Worm (Caenorhabditis elegans) whole organism, L1 larva: Measurements from ENCODE around the gene srh-7.

ENCODE experiments used
- C16A3.4 ChIP-seq: fragments of 150-350 bp; optimal IDR thresholded peaks from 2 replicates; lab custom pipeline; 2014; ENCODE audit warnings: missing biosample characterization, missing genetic modification characterization
- Y116A8C.19 ChIP-seq: sonication (generic microtip); optimal IDR thresholded peaks from 2 replicates; lab custom pipeline; 2016; ENCODE audit warnings: missing compliant biosample characterization, missing genetic modification characterization, borderline replicate concordance
- alr-1 ChIP-seq: fragments of 200-800 bp; sonication (Bioruptor generic); optimal IDR thresholded peaks from 2 replicates; lab custom pipeline; 2018; ENCODE audit warnings: borderline replicate concordance, mild to moderate bottlenecking, missing genetic modification characterization, missing compliant biosample characterization
- aly-2 ChIP-seq: fragments of 150-350 bp; optimal IDR thresholded peaks from 2 replicates; lab custom pipeline; 2014; ENCODE audit warnings: missing biosample characterization, missing genetic modification characterization
- ama-1 ChIP-seq: fragments of 150-350 bp; optimal IDR thresholded peaks from 2 replicates; lab custom pipeline; 2014
- ceh-8 ChIP-seq: fragments of 200-800 bp; sonication (Bioruptor generic); optimal IDR thresholded peaks from 2 replicates; lab custom pipeline; 2018; ENCODE audit warnings: mild to moderate bottlenecking, missing genetic modification characterization, moderate library complexity, missing compliant biosample characterization
- dpl-1 ChIP-seq, 3 experiments: fragments of 150-350 bp in 2 of 3; sonication (generic microtip) in 1 of 3; optimal IDR thresholded peaks; 2 replicates each; lab custom pipeline; 2014 to 2017; ENCODE audit warnings: missing biosample characterization in 3 of 3, missing genetic modification characterization in 3 of 3, missing genetic modification reagents in 3 of 3
- dsc-1 ChIP-seq: sonication (generic microtip); optimal IDR thresholded peaks from 2 replicates; lab custom pipeline; 2016; ENCODE audit warnings: mild to moderate bottlenecking, missing genetic modification characterization, missing compliant biosample characterization
- efl-1 ChIP-seq, 4 experiments: fragments of 150-350 bp; optimal IDR thresholded peaks in 3 of 4; peaks in 1 of 4; 1 replicate in 1 of 4; 2 replicates in 3 of 4; lab custom pipeline; 2014; ENCODE audit warnings: missing biosample characterization in 2 of 4, missing genetic modification characterization in 2 of 4, missing genetic modification reagents in 2 of 4
- efl-3 ChIP-seq: fragments of 200-800 bp; sonication (Bioruptor generic); optimal IDR thresholded peaks from 2 replicates; lab custom pipeline; 2018; ENCODE audit warnings: mild to moderate bottlenecking, missing genetic modification characterization, missing compliant biosample characterization
- egl-27 ChIP-seq, 2 experiments: fragments of 150-350 bp in 1 of 2; sonication (generic microtip); optimal IDR thresholded peaks; 3 replicates each; lab custom pipeline; 2017 to 2018; ENCODE audit warnings: missing biosample characterization in 2 of 2, missing genetic modification characterization in 2 of 2, missing genetic modification reagents in 2 of 2
- elt-2 ChIP-seq: sonication (generic microtip); optimal IDR thresholded peaks from 2 replicates; lab custom pipeline; 2016; ENCODE audit warnings: missing genetic modification characterization, mild to moderate bottlenecking, inconsistent platforms, missing compliant biosample characterization, missing genetic modification reagents
- elt-3 ChIP-seq, 6 experiments: fragments of 150-350 bp in 1 of 6; sonication (generic microtip); optimal IDR thresholded peaks; 2 replicates each; lab custom pipeline; 2017 to 2018; ENCODE audit warnings: missing biosample characterization in 6 of 6, missing genetic modification characterization in 6 of 6, inconsistent platforms in 1 of 6
- fkh-4 ChIP-seq: sonication (generic microtip); optimal IDR thresholded peaks from 2 replicates; lab custom pipeline; 2016; ENCODE audit warnings: missing compliant biosample characterization, missing genetic modification characterization, borderline replicate concordance
- fkh-8 ChIP-seq: sonication (generic microtip); optimal IDR thresholded peaks from 2 replicates; lab custom pipeline; 2016; ENCODE audit warnings: mild to moderate bottlenecking, missing genetic modification characterization, missing compliant biosample characterization
- grh-1 ChIP-seq: fragments of 200-800 bp; sonication (Bioruptor generic); IDR thresholded peaks from 2 replicates; pipeline ENCODE4 v1.3.6; 2022; ENCODE audit warnings: missing genetic modification reagents, missing genetic modification characterization, missing compliant biosample characterization
- hpl-2 ChIP-seq: fragments of 150-350 bp; optimal IDR thresholded peaks from 2 replicates; lab custom pipeline; 2014; ENCODE audit warnings: missing biosample characterization, missing genetic modification reagents, missing genetic modification characterization
- irx-1 ChIP-seq: sonication (generic microtip); optimal IDR thresholded peaks from 2 replicates; lab custom pipeline; 2016; ENCODE audit warnings: missing genetic modification characterization, missing compliant biosample characterization
- jun-1 ChIP-seq: fragments of 150-350 bp; optimal IDR thresholded peaks from 2 replicates; lab custom pipeline; 2014; ENCODE audit warnings: missing biosample characterization, missing genetic modification reagents, missing genetic modification characterization
- lin-13 ChIP-seq: fragments of 150-350 bp; optimal IDR thresholded peaks from 2 replicates; lab custom pipeline; 2014; ENCODE audit warnings: missing biosample characterization, missing genetic modification reagents, missing genetic modification characterization
- lin-14 ChIP-seq: fragments of 200-800 bp; sonication (Bioruptor generic); optimal IDR thresholded peaks from 2 replicates; lab custom pipeline; 2018; ENCODE audit warnings: mild to moderate bottlenecking, missing genetic modification characterization, moderate library complexity, missing compliant biosample characterization
- lin-35 ChIP-seq, 2 experiments: fragments of 150-350 bp; optimal IDR thresholded peaks; 2 replicates each; lab custom pipeline; 2014; ENCODE audit warnings: missing biosample characterization in 2 of 2, missing genetic modification characterization in 2 of 2, missing genetic modification reagents in 2 of 2
- mef-2 ChIP-seq: fragments of 150-350 bp; optimal IDR thresholded peaks from 2 replicates; lab custom pipeline; 2014; ENCODE audit warnings: missing biosample characterization, missing genetic modification characterization
- mep-1 ChIP-seq: fragments of 150-350 bp; optimal IDR thresholded peaks from 2 replicates; lab custom pipeline; 2014; ENCODE audit warnings: missing biosample characterization, missing genetic modification characterization
- nhr-11 ChIP-seq: fragments of 150-350 bp; optimal IDR thresholded peaks from 2 replicates; lab custom pipeline; 2014; ENCODE audit warnings: missing biosample characterization, missing genetic modification characterization
- nhr-20 ChIP-seq: sonication (generic microtip); optimal IDR thresholded peaks from 2 replicates; lab custom pipeline; 2016; ENCODE audit warnings: mild to moderate bottlenecking, missing genetic modification characterization, missing compliant biosample characterization
- nhr-28 ChIP-seq: fragments of 150-350 bp; optimal IDR thresholded peaks from 2 replicates; lab custom pipeline; 2014; ENCODE audit warnings: missing biosample characterization, missing genetic modification characterization
- nhr-71 ChIP-seq: sonication (generic microtip); optimal IDR thresholded peaks from 2 replicates; lab custom pipeline; 2016; ENCODE audit warnings: mild to moderate bottlenecking, missing genetic modification characterization, moderate library complexity, missing compliant biosample characterization
- nhr-77 ChIP-seq: fragments of 150-350 bp; optimal IDR thresholded peaks from 2 replicates; lab custom pipeline; 2014; ENCODE audit warnings: missing biosample characterization, missing genetic modification characterization
- nhr-85 ChIP-seq: sonication (generic microtip); peaks from one replicate; lab custom pipeline; 2016; ENCODE audit warnings: missing genetic modification characterization, inconsistent platforms, missing compliant biosample characterization
- nhr-90 ChIP-seq: sonication (generic microtip); optimal IDR thresholded peaks from 2 replicates; lab custom pipeline; 2016; ENCODE audit warnings: mild to moderate bottlenecking, missing genetic modification characterization, missing compliant biosample characterization; ENCODE audit not compliant: poor library complexity
- pag-3 ChIP-seq: sonication (generic microtip); optimal IDR thresholded peaks from 2 replicates; lab custom pipeline; 2017; ENCODE audit warnings: missing genetic modification characterization, mild to moderate bottlenecking, missing compliant biosample characterization, antibody characterized with exemption, borderline replicate concordance; ENCODE audit not compliant: insufficient read depth
- snu-23 ChIP-seq: sonication (generic microtip); optimal IDR thresholded peaks from 2 replicates; lab custom pipeline; 2016; ENCODE audit warnings: missing genetic modification characterization, missing compliant biosample characterization
- sptf-1 ChIP-seq: fragments of 150-350 bp; optimal IDR thresholded peaks from 2 replicates; lab custom pipeline; 2014; ENCODE audit warnings: missing biosample characterization, missing genetic modification characterization
- tlp-1 ChIP-seq: fragments of 150-350 bp; optimal IDR thresholded peaks from 2 replicates; lab custom pipeline; 2014; ENCODE audit warnings: missing biosample characterization, missing genetic modification characterization
- vab-15 ChIP-seq: sonication (generic microtip); optimal IDR thresholded peaks from 2 replicates; lab custom pipeline; 2017; ENCODE audit warnings: missing genotype, mild to moderate bottlenecking, missing genetic modification characterization, missing compliant biosample characterization
- xbp-1 ChIP-seq: sonication (generic microtip); optimal IDR thresholded peaks from 2 replicates; lab custom pipeline; 2016; ENCODE audit warnings: missing genetic modification characterization, missing compliant biosample characterization
- zag-1 ChIP-seq: fragments of 150-350 bp; optimal IDR thresholded peaks from 2 replicates; lab custom pipeline; 2014; ENCODE audit warnings: missing biosample characterization, missing genetic modification characterization
- zip-4 ChIP-seq: fragments of 200-800 bp; sonication (Bioruptor generic); optimal IDR thresholded peaks from 2 replicates; lab custom pipeline; 2018; ENCODE audit warnings: mild to moderate bottlenecking, missing genetic modification characterization, moderate library complexity, missing compliant biosample characterization
- ztf-11 ChIP-seq, 2 experiments: sonication (generic microtip); optimal IDR thresholded peaks; 2 replicates each; lab custom pipeline; 2016 to 2017; ENCODE audit warnings: missing genetic modification characterization in 2 of 2, missing biosample characterization in 1 of 2, missing compliant biosample characterization in 1 of 2
- ztf-4 ChIP-seq: fragments of 150-350 bp; optimal IDR thresholded peaks from 2 replicates; lab custom pipeline; 2014; ENCODE audit warnings: missing biosample characterization, missing genetic modification characterization

The srh-7 gene

DNA sequence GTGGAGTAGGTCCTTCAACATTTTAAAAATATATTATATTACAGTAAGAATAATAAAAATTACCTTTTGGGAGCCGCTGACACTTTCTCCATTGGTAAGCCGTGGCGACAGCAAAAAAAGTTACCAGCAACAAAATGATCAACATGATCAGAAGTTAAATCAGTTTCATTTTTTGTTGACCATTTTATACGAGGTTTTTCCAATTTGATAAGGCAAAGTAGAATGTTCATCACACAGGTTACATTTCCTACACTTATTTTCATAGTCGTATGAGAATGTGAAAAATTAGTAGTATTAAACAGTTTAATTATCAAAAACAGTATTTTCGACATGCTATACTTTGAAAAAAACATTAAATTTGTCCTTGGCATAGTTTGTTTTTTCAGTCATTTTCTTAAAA lies 35.2 kb upstream of the srh-7 start, which contains the start of gene cyp-34A10:
Gene cyp-34A10, minus strand, starts transcription at position 146 of the 400 bp plus-strand sequence.
- no peak for TF ChIP-seq ztf-11 (tag; optimal IDR thresholded peaks at IDR 0.05; lab: Kevin White, UChicago)
- TF ChIP-seq fkh-4: no peak
- TF ChIP-seq vab-15 (tag; lab: Kevin White, UChicago): no peak
- TF ChIP-seq nhr-20 (tag; lab: Kevin White, UChicago): no peak
- TF ChIP-seq lin-35 (GFP tag; optimal IDR thresholded peaks at IDR 0.05; lab: Kevin White, UChicago): no peak
- no peak for TF ChIP-seq efl-1 (optimal IDR thresholded peaks at IDR 0.05; lab: Kevin White, UChicago)
- no peak for TF ChIP-seq efl-1 (GFP tag; optimal IDR thresholded peaks at IDR 0.05 in 1 of 2; lab: Kevin White, UChicago)
- no peak for TF ChIP-seq egl-27 (tag; optimal IDR thresholded peaks at IDR 0.05; lab: Kevin White, UChicago)
- TF ChIP-seq, all 84 proteins: peak for 0

DNA sequence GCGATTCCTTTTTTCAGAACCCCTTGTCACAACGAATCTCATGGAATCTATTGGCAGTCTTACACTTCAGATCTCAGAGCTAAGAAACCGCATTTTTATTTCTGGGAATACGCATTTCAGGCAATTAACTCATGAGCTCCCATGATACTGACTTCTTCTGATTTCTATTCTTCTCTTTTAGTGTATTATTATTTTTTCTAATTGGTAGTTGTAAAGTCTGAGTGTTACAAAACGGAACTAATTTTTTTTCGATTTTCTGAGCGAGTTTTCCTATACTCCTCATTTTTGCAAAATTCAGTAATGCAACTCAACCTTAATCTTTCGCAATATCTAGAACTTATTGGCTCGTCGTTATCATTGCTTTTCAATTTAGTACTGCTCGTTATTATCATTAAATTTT lies 33.7 kb upstream of the srh-7 start, which contains the start of gene str-82:
Gene str-82, plus strand, starts transcription at position 301 of the 400 bp plus-strand sequence.
- TF ChIP-seq lin-14 (GFP tag; lab: Kevin White, UChicago): no peak
- no peak for TF ChIP-seq fkh-8 (tag; lab: Kevin White, UChicago)
- TF ChIP-seq C16A3.4: no peak
- TF ChIP-seq nhr-71 (tag; lab: Kevin White, UChicago): no peak
- TF ChIP-seq jun-1 (tag; lab: Kevin White, UChicago): no peak
- TF ChIP-seq elt-2 (tag; lab: Kevin White, UChicago): no peak
- no peak for TF ChIP-seq nhr-11 (tag; lab: Kevin White, UChicago)
- no peak for TF ChIP-seq nhr-20 (tag; lab: Kevin White, UChicago)
- TF ChIP-seq zip-4 (GFP tag; lab: Kevin White, UChicago): no peak
- TF ChIP-seq efl-3 (GFP tag; lab: Kevin White, UChicago): no peak
- no peak for TF ChIP-seq snu-23 (GFP tag; lab: Kevin White, UChicago)
- TF ChIP-seq sptf-1 (tag; lab: Kevin White, UChicago): no peak
- no peak for TF ChIP-seq pag-3 (tag; lab: Kevin White, UChicago)
- no peak for TF ChIP-seq nhr-77 (tag; lab: Kevin White, UChicago)
- no peak for TF ChIP-seq ama-1 (lab: Kevin White, UChicago)
- TF ChIP-seq mef-2 (tag; lab: Kevin White, UChicago): no peak
- no peak for TF ChIP-seq lin-13 (GFP tag; lab: Kevin White, UChicago)
- TF ChIP-seq ceh-8: no peak
- no peak for TF ChIP-seq ztf-11 (tag; optimal IDR thresholded peaks at IDR 0.05; lab: Kevin White, UChicago)

DNA sequence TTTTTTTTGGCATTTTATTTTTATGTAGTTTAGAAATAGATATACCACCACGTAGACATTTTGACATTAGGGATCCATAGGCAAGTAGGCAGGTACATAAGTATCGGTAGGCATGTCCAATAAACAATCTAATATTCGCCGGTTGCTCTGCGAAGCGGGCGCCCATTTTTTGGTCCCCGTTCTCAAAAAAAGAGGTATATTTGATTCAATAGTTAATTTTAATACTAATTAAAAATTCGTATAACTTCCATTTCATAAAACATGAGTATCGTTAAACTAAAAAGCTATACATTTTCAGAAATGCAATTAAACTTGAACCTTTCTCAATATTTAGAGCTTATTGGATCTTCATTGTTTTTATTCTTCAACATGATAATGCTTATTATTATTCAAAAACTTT lies 31.1 kb upstream of the srh-7 start, which contains the start of gene str-83:
Gene str-83, plus strand, starts transcription at position 301 of the 400 bp plus-strand sequence.
- no peak for TF ChIP-seq grh-1 (GFP tag; lab: Robert Waterston, UW)
- TF ChIP-seq fkh-8 (tag; lab: Kevin White, UChicago): no peak
- TF ChIP-seq egl-27 (tag; optimal IDR thresholded peaks at IDR 0.05; lab: Kevin White, UChicago): no peak
- TF ChIP-seq ztf-4 (tag; lab: Kevin White, UChicago): no peak
- TF ChIP-seq ceh-8: no peak
- TF ChIP-seq C16A3.4: no peak
- TF ChIP-seq sptf-1 (tag; lab: Kevin White, UChicago): no peak
- no peak for TF ChIP-seq nhr-77 (tag; lab: Kevin White, UChicago)
- TF ChIP-seq zag-1 (tag; lab: Kevin White, UChicago): no peak

DNA sequence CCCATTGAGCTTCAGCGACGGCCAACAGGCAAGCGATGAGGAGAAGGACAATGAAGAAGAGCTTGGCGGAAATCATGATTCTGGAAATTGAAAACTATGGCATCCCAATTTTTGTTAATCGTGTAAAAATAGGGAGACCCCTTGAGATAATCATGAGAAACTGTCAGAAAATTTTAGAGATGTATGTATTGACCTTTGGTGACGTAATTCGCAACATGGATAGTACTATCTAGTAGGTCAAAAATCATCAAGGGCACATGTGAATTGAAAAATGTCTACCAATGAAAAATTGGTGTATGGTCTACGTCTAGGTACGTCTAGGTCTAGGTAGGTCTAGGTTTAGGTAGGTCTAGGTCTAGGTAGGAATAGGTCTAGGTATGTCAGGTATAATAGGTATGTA lies 29.0 kb upstream of the srh-7 start, which contains the start of gene nlp-34:
Gene nlp-34, minus strand, starts transcription at position 82 of the 400 bp plus-strand sequence.
- TF ChIP-seq nhr-85 (tag; lab: Kevin White, UChicago): peak; percentile 73
- no peak for TF ChIP-seq irx-1

DNA sequence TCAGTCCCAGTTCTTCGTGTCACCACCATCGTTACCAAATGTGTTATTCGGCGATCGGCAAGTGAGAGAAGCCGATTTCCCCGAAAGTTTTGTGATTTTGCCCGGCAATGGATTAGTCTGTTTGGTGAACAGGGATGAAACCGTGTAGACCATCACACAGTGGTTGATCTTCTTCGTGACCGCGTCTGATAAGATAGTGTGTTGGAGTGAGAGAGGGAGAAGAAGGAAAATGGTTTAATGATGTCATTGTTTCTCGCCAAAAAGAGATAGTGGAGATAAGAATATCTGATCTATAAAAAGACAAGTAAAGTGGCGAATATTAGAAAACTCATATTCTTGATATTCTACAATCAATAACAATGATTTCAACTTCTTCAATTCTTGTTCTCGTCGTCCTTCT lies 28.2 kb upstream of the srh-7 start, which contains the start of gene nlp-31:
Gene nlp-31, plus strand, starts transcription at position 237 of the 400 bp plus-strand sequence.
- TF ChIP-seq nhr-71 (tag; lab: Kevin White, UChicago) (peak; percentile 80), fkh-8 (tag; lab: Kevin White, UChicago) (no peak), lin-35 (GFP tag; optimal IDR thresholded peaks at IDR 0.05; lab: Kevin White, UChicago) (peak in 1 of 2 experiments; percentile 43), grh-1 (GFP tag; lab: Robert Waterston, UW) (no peak), xbp-1 (no peak), Y116A8C.19 (tag; lab: Kevin White, UChicago) (no peak), ztf-4 (tag; lab: Kevin White, UChicago) (peak; percentile 27), nhr-28 (no peak), tlp-1 (tag; lab: Kevin White, UChicago) (no peak), nhr-90 (tag; lab: Kevin White, UChicago) (peak; percentile 29), nhr-20 (tag; lab: Kevin White, UChicago) (peak; percentile 88), elt-3 (tag; optimal IDR thresholded peaks at IDR 0.05; lab: Kevin White, UChicago) (peak; percentile 64 to 97 (median 96)), snu-23 (GFP tag; lab: Kevin White, UChicago) (peak; percentile 27), dpl-1 (GFP tag; optimal IDR thresholded peaks at IDR 0.05; lab: Kevin White, UChicago) (no peak), aly-2 (no peak), dsc-1 (no peak), mep-1 (peak; percentile 10), hpl-2 (GFP tag; lab: Kevin White, UChicago) (no peak), alr-1 (tag; lab: Kevin White, UChicago) (no peak), lin-14 (GFP tag; lab: Kevin White, UChicago) (peak; percentile 73)
